Worm (Caenorhabditis elegans) whole organism, dauer: Measurements from ENCODE around the gene K07C5.9.

Experiments used
- unc-62 ChIP-seq: sonication (generic microtip); optimal IDR thresholded peaks from 2 replicates; lab custom pipeline; 2017; ENCODE audit warnings: missing biosample characterization, missing genetic modification reagents, missing genetic modification characterization

Gene K07C5.9

DNA sequence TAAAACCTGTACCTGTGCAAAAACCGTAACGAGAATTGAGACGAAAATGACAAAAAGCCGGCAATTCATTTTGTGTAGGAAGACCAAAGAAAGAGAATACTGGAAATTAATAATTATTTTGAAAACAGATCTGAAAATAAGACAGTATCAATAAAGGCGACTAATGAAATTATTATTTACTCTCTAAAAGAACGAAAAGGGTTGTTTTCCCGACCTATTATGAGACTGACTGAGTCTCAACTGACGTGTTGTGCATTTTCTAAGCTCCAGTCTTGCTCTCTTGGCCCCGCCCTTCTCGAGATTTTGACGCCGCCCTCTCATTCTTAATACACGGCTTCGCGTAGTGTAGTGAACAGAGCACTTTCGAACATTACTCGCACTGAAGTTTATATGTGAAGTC lies at the start of gene K07C5.9:
Gene K07C5.9, minus strand, starts transcription at position 101 of the 400 bp plus-strand sequence.
- no peak for TF ChIP-seq unc-62 (GFP tag; lab: Kevin White, UChicago)

ce11 chrV:10399290-10399689 lies 49.3 kb upstream of the K07C5.9 start:
- no peak for TF ChIP-seq unc-62 (GFP tag; lab: Kevin White, UChicago)

ce11 chrV:10398431-10398830 lies 48.5 kb upstream of the K07C5.9 start, which contains the start of gene ugt-2:
ugt-2 (plus strand) TSS chrV:10398801.
- no peak for TF ChIP-seq unc-62 (GFP tag; lab: Kevin White, UChicago)

ce11 chrV:10395173-10395766 lies 45.3 kb upstream of the K07C5.9 start, which contains the start of the genes col-151 and ugt-1:
col-151 (minus strand) TSS chrV:10395223.
ugt-1 (plus strand) TSS chrV:10395663.
- TF ChIP-seq unc-62 (GFP tag; lab: Kevin White, UChicago), result no peak

ce11 chrV:10393708-10394107 lies 43.8 kb upstream of the K07C5.9 start:
- no peak for TF ChIP-seq unc-62 (GFP tag; lab: Kevin White, UChicago)

- TF ChIP-seq unc-62 (GFP tag; lab: Kevin White, UChicago), result no peak
These were observed 38.4 kb upstream of the K07C5.9 start, which contains the start of gene AC3.5 for ce11 chrV:10388318-10388717. AC3.5 (plus strand) TSS chrV:10388527.

DNA sequence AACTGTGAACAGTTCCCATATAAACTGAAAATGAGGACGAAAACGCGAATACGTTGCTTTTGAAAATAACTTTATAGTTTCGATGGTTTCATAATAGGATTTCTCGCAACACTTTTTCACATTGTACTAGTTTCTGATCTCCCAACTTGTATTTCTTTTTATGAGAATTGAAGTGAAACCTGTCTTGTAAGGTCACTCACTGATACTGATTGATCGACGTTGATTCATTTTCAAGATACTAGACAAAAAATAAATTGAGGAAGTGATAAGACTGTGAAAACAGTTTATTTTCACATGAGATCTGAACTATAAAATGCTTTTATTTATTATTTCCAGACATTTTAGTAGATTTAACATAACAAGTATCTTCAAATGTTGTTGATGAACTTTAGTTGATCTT lies 37.5 kb upstream of the K07C5.9 start:
- no peak for TF ChIP-seq unc-62 (GFP tag; lab: Kevin White, UChicago)

ce11 chrV:10383950-10384349 lies 34.0 kb upstream of the K07C5.9 start, which contains the start of gene spe-10:
spe-10 (plus strand) TSS chrV:10384250.
- TF ChIP-seq unc-62 (GFP tag; lab: Kevin White, UChicago), result no peak

DNA sequence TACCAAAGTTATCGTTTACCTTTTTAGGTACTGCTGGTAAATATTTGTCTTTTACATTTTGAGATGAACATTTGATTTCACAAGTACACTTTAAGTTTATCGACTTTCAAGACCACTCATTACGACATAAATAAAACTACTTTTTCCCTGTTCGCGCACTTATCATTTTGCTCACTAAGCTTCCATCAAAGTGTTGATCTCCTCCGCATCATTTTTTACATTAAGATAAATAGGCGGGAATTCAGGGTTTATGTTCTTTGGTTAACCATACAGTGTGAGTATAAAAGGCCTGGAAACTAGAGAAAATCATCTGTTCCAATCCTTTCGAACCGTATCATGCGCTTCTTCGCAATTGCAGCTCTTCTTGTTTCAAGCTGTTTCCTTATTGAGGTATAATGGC lies 32.2 kb upstream of the K07C5.9 start, which contains the start of gene pqn-2:
Gene pqn-2, plus strand, starts transcription at position 301 of the 400 bp plus-strand sequence.
- TF ChIP-seq unc-62 (GFP tag; lab: Kevin White, UChicago), result no peak

DNA sequence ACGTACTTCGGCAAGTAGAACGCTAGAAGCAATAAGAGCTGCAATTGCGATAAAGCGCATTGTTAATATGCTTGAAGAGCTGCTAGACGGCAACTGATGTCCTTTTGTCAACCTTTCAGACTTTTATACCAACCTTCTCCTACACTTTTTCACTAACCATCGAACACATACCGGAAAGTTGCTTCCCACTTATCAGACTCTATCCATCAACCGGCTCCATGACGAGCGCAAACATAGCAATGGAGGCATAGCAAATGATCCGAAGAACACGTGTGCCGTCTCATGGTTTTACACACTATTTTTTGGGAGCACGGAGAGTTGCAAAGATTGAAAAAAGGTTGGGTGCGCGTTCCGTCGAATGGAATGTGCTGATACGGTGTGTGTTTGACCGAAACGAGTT lies 31.8 kb upstream of the K07C5.9 start, which contains the start of gene abu-1:
Gene abu-1, minus strand, starts transcription at position 101 of the 400 bp plus-strand sequence.
- no peak for TF ChIP-seq unc-62 (GFP tag; lab: Kevin White, UChicago)

DNA sequence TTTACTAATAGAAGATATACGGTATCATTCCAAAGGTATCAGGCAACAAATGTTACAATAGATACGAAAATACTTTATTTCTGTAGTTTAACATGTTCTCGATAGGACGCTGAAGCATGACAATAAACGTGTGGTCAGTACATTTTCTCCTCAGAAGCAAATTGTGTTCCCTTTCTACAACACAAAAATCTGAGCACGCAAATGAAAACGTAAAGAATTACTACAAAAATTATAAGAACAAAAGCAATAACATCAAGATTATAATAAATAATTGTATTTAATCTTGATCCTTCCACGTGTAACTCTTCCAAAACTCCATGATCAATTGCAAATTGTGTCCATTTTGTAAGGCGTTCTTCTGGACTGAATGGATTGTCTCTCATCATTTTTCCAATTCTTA lies 29.8 kb upstream of the K07C5.9 start:
- no peak for TF ChIP-seq unc-62 (GFP tag; lab: Kevin White, UChicago)

DNA sequence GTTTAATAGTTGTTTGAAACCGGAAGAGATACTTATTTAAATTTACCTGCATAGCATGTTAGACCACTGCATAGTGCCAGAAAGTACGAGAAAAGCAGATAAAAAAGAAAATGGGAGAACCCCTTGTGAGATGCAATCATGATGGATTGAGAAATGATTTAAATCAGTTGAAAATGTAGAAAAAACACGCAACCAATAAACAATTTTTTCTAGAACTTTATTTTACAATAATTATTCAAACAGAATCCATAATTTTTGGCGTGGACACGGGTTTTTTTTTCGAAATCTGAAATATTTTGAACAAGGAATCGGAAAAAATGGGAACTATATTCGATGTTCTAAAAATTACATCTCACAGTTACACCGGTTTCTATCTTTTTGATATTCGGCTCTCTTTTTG lies 29.3 kb upstream of the K07C5.9 start, which contains the start of gene AC3.12:
Gene AC3.12, minus strand, starts transcription at position 101 of the 400 bp plus-strand sequence.
- no peak for TF ChIP-seq unc-62 (GFP tag; lab: Kevin White, UChicago)

ce11 chrV:10371951-10372350 lies 22.0 kb upstream of the K07C5.9 start, which contains the start of gene ugt-49:
ugt-49 (plus strand) TSS chrV:10372321.
- TF ChIP-seq unc-62 (GFP tag; lab: Kevin White, UChicago), result no peak

DNA sequence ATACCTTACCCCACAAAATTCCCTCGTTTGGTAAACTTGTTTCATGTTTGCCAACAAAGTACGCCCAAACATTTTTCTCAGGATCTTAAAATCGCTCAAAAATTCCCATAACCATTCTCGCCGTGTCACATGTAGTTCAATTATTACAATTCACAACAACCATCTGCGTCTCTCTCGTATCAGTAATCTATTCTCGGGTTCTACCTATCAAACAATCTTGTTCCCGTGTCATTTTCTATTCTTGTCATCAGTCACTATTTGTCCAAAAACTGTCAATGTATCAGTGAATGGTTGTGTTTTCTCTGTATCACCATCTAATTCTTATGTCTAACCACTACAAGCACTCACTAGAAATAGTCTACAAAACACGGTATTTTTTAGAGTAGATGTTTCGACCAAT lies 21.2 kb upstream of the K07C5.9 start:
- TF ChIP-seq unc-62 (GFP tag; lab: Kevin White, UChicago), result no peak

ce11 chrV:10368256-10368655 lies 18.3 kb upstream of the K07C5.9 start, which contains the start of gene sri-20:
sri-20 (plus strand) TSS chrV:10368556.
- no peak for TF ChIP-seq unc-62 (GFP tag; lab: Kevin White, UChicago)

DNA sequence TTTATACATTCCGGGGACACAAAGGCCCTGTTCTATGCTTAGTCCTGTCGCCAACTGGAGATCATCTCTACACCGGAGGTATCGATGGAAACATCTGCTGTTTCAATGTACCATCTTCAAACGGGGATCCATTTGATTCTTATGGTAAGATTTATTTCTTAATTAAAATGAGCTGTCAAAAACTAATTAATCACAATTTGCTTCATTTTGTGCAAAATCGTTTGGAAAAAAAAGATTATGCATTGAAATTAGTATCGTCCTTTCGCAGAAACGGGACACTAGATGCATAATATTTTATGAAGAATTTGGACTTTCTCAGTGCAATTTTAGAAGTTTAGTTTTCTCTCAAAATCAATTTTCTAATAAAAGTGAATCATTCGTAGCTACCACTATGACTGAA lies 13.9 kb upstream of the K07C5.9 start:
- no peak for TF ChIP-seq unc-62 (GFP tag; lab: Kevin White, UChicago)
